ENCODE assay signal across 3 worm cellular contexts in genomic region chrII:457790-458189, ce11.
A peak's percentile ranks its signal among the peaks of the same experiment; 100 is the strongest.
TF ChIP-seq lines count a peak whose summit lies in the region.

TSS of gene gvd-1 (minus strand) at chrII:457890.

TF ChIP-seq in whole organism, L1 larva, 84 proteins besides CTCF, POLR2A, EP300 and RAD21:
- no peak for TF ChIP-seq lin-13 (GFP tag; optimal IDR thresholded peaks at IDR 0.05; lab: Kevin White, UChicago)
- TF ChIP-seq irx-1 (tag; optimal IDR thresholded peaks at IDR 0.05; lab: Kevin White, UChicago), result no peak
- no peak for TF ChIP-seq aha-1 (tag; optimal IDR thresholded peaks at IDR 0.05; lab: Kevin White, UChicago)
- TF ChIP-seq zip-4 (GFP tag; optimal IDR thresholded peaks at IDR 0.05; lab: Kevin White, UChicago), result no peak
- TF ChIP-seq nhr-12 (tag; optimal IDR thresholded peaks at IDR 0.05; lab: Kevin White, UChicago), result no peak
- TF ChIP-seq nhr-28 (tag; optimal IDR thresholded peaks at IDR 0.05; lab: Kevin White, UChicago), result no peak
- no peak for TF ChIP-seq nhr-77 (tag; optimal IDR thresholded peaks at IDR 0.05; lab: Kevin White, UChicago)
- no peak for TF ChIP-seq unc-30 (tag; optimal IDR thresholded peaks at IDR 0.05; lab: Kevin White, UChicago)
- TF ChIP-seq nhr-85 (tag; lab: Kevin White, UChicago), result peak; percentile 63
- no peak for TF ChIP-seq xbp-1 (tag; optimal IDR thresholded peaks at IDR 0.05; lab: Kevin White, UChicago)
- TF ChIP-seq lsy-2 (tag; optimal IDR thresholded peaks at IDR 0.05; lab: Kevin White, UChicago), result peak in 1 of 2 experiments; percentile 10
- no peak for TF ChIP-seq unc-98 (GFP tag; IDR thresholded peaks at IDR 0.05; lab: Robert Waterston, UW)

TF ChIP-seq in whole organism, midembryonic, 9 proteins besides CTCF, POLR2A, EP300 and RAD21:
- no peak for TF ChIP-seq klf-2 (GFP tag; conservative IDR thresholded peaks at IDR 0.05; lab: Robert Waterston, UW)
- TF ChIP-seq med-1 (GFP tag; optimal IDR thresholded peaks at IDR 0.05; lab: Kevin White, UChicago; ENCODE audit: insufficient read depth), result no peak
- no peak for TF ChIP-seq ztf-23 (GFP tag; IDR thresholded peaks at IDR 0.05; lab: Robert Waterston, UW)
- 0 out of 2 replicates have a peak, but pooled peaks have one; percentile 9 for TF ChIP-seq T22C8.4 (GFP tag; IDR thresholded peaks at IDR 0.05; lab: Robert Waterston, UW)
TF ChIP-seq in whole organism, midembryonic: peak in this region for 1.

TF ChIP-seq in whole organism, mixed stage, embryonic, 35 proteins besides CTCF, POLR2A, EP300 and RAD21:
- no peak for TF ChIP-seq elt-3 (tag; optimal IDR thresholded peaks at IDR 0.05; lab: Kevin White, UChicago)
- TF ChIP-seq lsy-2 (tag; optimal IDR thresholded peaks at IDR 0.05; lab: Kevin White, UChicago), result peak; percentile 27
- TF ChIP-seq lin-13 (tag; optimal IDR thresholded peaks at IDR 0.05; lab: Kevin White, UChicago), result no peak
